Worm (Caenorhabditis elegans): ENCODE results near the gene Y47D3A.14.

ce11 chrIII:11255072-11255471, 18.4 kb upstream of the Y47D3A.14 start:
- no peak for TF ChIP-seq egl-27 (tag; optimal IDR thresholded peaks at IDR 0.05)
- TF ChIP-seq ceh-82 (tag; optimal IDR thresholded peaks at IDR 0.05) = no peak
- no peak for TF ChIP-seq nhr-237 (tag; optimal IDR thresholded peaks at IDR 0.05)
- TF ChIP-seq lir-3 (tag; optimal IDR thresholded peaks at IDR 0.05; ENCODE audit: poor library complexity) = no peak
- no peak for TF ChIP-seq alr-1 (tag; optimal IDR thresholded peaks at IDR 0.05; ENCODE audit: borderline replicate concordance)
- TF ChIP-seq nhr-11 (tag; optimal IDR thresholded peaks at IDR 0.05) = no peak
- TF ChIP-seq unc-62 (GFP tag; optimal IDR thresholded peaks at IDR 0.05) = no peak
- no peak for TF ChIP-seq pqm-1 (tag; optimal IDR thresholded peaks at IDR 0.05)
- peak; percentile 52; the same call in 1 of the 2 replicates for TF ChIP-seq grh-1 (GFP tag; IDR thresholded peaks at IDR 0.05)
- TF ChIP-seq nhr-84 (tag; optimal IDR thresholded peaks at IDR 0.05) = no peak
